Worm (Caenorhabditis elegans): Measurements from ENCODE around the gene ndnf-1.
"Not testable (repeated sequence)": the region's sequence is repeated elsewhere in the genome, so short reads cannot be mapped to it uniquely, and the experiment has no call there.

The ndnf-1 gene

ce11 chrIV:3025874-3026609, 2.7 kb downstream of the ndnf-1 start:
- no peak for TF ChIP-seq snpc-3.4 (tag; optimal IDR thresholded peaks at IDR 0.05)
- TF ChIP-seq cebp-1 (GFP tag; IDR thresholded peaks at IDR 0.05) = no peak
- TF ChIP-seq cebp-1 (tag; optimal IDR thresholded peaks at IDR 0.05) = no peak
- no peak for TF ChIP-seq F10E7.11 (tag; optimal IDR thresholded peaks at IDR 0.05)
- TF ChIP-seq D2030.7 (GFP tag; IDR thresholded peaks at IDR 0.05) = no peak
- TF ChIP-seq Y95B8A.8 (GFP tag; IDR thresholded peaks at IDR 0.05) = no peak
- TF ChIP-seq nfya-2 (GFP tag; IDR thresholded peaks at IDR 0.05) = no peak
- no peak for TF ChIP-seq repo-1 (tag; optimal IDR thresholded peaks at IDR 0.05)
- no peak for TF ChIP-seq cebp-2 (GFP tag; IDR thresholded peaks at IDR 0.05)
- TF ChIP-seq lsl-1 (GFP tag; optimal IDR thresholded peaks at IDR 0.05) = no peak
- no peak for TF ChIP-seq Y67H2A.10 (GFP tag; conservative IDR thresholded peaks at IDR 0.05)
- TF ChIP-seq aptf-2 (GFP tag; conservative IDR thresholded peaks at IDR 0.05) = no peak
- no peak for TF ChIP-seq nfyb-1 (GFP tag; IDR thresholded peaks at IDR 0.05)

ce11 chrIV:3021304-3021703, 7.4 kb downstream of the ndnf-1 start:
- TF ChIP-seq snpc-4 (GFP tag; optimal IDR thresholded peaks at IDR 0.05) = not testable (repeated sequence)
- peak in 2 of 4 experiments; percentile 61 to 82 for TF ChIP-seq snpc-4 (tag; optimal IDR thresholded peaks at IDR 0.05)

- TF ChIP-seq cebp-2 (GFP tag; IDR thresholded peaks at IDR 0.05) (no peak), mxl-1 (tag; optimal IDR thresholded peaks at IDR 0.05) (no peak), C17E4.6 (GFP tag; IDR thresholded peaks at IDR 0.05) (no peak), ztf-22 (GFP tag; optimal IDR thresholded peaks at IDR 0.05) (no peak), die-1 (tag; optimal IDR thresholded peaks at IDR 0.05) (no peak), B0336.3 (GFP tag; IDR thresholded peaks at IDR 0.05) (no peak), akir-1 (GFP tag; optimal IDR thresholded peaks at IDR 0.05) (no peak), ceh-100 (GFP tag; IDR thresholded peaks at IDR 0.05) (no peak), F49E8.2 (tag; optimal IDR thresholded peaks at IDR 0.05; ENCODE audit: insufficient read depth) (no peak), ama-1 (optimal IDR thresholded peaks at IDR 0.05) (no peak), ama-1 (GFP tag; optimal IDR thresholded peaks at IDR 0.05) (no peak), hlh-26 (GFP tag; conservative IDR thresholded peaks at IDR 0.05) (no peak), egl-44 (GFP tag; IDR thresholded peaks at IDR 0.05) (no peak), attf-3 (GFP tag; conservative IDR thresholded peaks at IDR 0.05) (no peak), F37B4.10 (GFP tag; IDR thresholded peaks at IDR 0.05) (no peak), snpc-4 (GFP tag; optimal IDR thresholded peaks at IDR 0.05) (no peak), snpc-4 (tag; optimal IDR thresholded peaks at IDR 0.05) (no peak), B0261.1 (tag; optimal IDR thresholded peaks at IDR 0.05) (no peak)
Measured at ce11 chrIV:3019438-3019837, 9.3 kb downstream of the ndnf-1 start, which contains the start of gene lin-22. TSS of gene lin-22 (plus strand) at chrIV:3019738.

- TF ChIP-seq him-1 (tag; optimal IDR thresholded peaks at IDR 0.05) = no peak
- no peak for TF ChIP-seq repo-1 (tag; optimal IDR thresholded peaks at IDR 0.05)
- TF ChIP-seq Y53G8AR.9 (GFP tag; conservative IDR thresholded peaks at IDR 0.05) = no peak
- no peak for TF ChIP-seq F55B11.4 (tag; optimal IDR thresholded peaks at IDR 0.05; ENCODE audit: borderline replicate concordance, insufficient read depth)
- TF ChIP-seq F49E8.2 (tag; optimal IDR thresholded peaks at IDR 0.05; ENCODE audit: insufficient read depth) = no peak
- no peak for TF ChIP-seq lag-1 (GFP tag; IDR thresholded peaks at IDR 0.05)
- no peak for TF ChIP-seq egl-18 (GFP tag; IDR thresholded peaks at IDR 0.05)
- TF ChIP-seq dpff-1 (tag; optimal IDR thresholded peaks at IDR 0.05) = no peak
- TF ChIP-seq D2030.7 (GFP tag; IDR thresholded peaks at IDR 0.05) = no peak
- no peak for TF ChIP-seq dpl-1 (GFP tag; optimal IDR thresholded peaks at IDR 0.05)
- no peak for TF ChIP-seq F57C9.4 (tag; optimal IDR thresholded peaks at IDR 0.05)
- TF ChIP-seq ztf-22 (GFP tag; optimal IDR thresholded peaks at IDR 0.05) = no peak
- no peak for TF ChIP-seq lsy-27 (tag; optimal IDR thresholded peaks at IDR 0.05; ENCODE audit: borderline replicate concordance, insufficient read depth)
Measured at ce11 chrIV:3018588-3018987, 10.2 kb downstream of the ndnf-1 start.
